Worm (Caenorhabditis elegans): ENCODE measurements around the gene K10G4.3.

Gene K10G4.3

ce11 chrV:17296443-17296842, 31.7 kb upstream of the K10G4.3 start:
- TF ChIP-seq zag-1 (tag; optimal IDR thresholded peaks at IDR 0.05) (no peak), fos-1 (tag; optimal IDR thresholded peaks at IDR 0.05) (no peak), nhr-12 (tag; optimal IDR thresholded peaks at IDR 0.05) (no peak), ceh-82 (tag; optimal IDR thresholded peaks at IDR 0.05) (no peak), elt-3 (tag; optimal IDR thresholded peaks at IDR 0.05) (no peak), mab-5 (tag; optimal IDR thresholded peaks at IDR 0.05) (no peak), ztf-1 (GFP tag; conservative IDR thresholded peaks at IDR 0.05) (no peak)

ce11 chrV:17292740-17293139, 28.0 kb upstream of the K10G4.3 start:
- TF ChIP-seq elt-3 (tag; optimal IDR thresholded peaks at IDR 0.05) (no peak), lin-39 (tag; optimal IDR thresholded peaks at IDR 0.05) (no peak), alr-1 (tag; optimal IDR thresholded peaks at IDR 0.05) (no peak), aly-2 (tag; optimal IDR thresholded peaks at IDR 0.05) (no peak), nhr-23 (tag; optimal IDR thresholded peaks at IDR 0.05) (no peak), nhr-21 (tag; optimal IDR thresholded peaks at IDR 0.05) (no peak)

- TF ChIP-seq gmeb-1 (tag; optimal IDR thresholded peaks at IDR 0.05), result no peak
- no peak for TF ChIP-seq peb-1 (tag; optimal IDR thresholded peaks at IDR 0.05)
- no peak for TF ChIP-seq ceh-16 (tag; optimal IDR thresholded peaks at IDR 0.05)
- TF ChIP-seq lin-11 (tag; optimal IDR thresholded peaks at IDR 0.05), result no peak
- TF ChIP-seq sma-9 (GFP tag; optimal IDR thresholded peaks at IDR 0.05), result no peak
- no peak for TF ChIP-seq sma-9 (tag; optimal IDR thresholded peaks at IDR 0.05)
- no peak for TF ChIP-seq ztf-4 (tag; optimal IDR thresholded peaks at IDR 0.05)
- no peak for TF ChIP-seq ztf-1 (GFP tag; conservative IDR thresholded peaks at IDR 0.05)
Observed at ce11 chrV:17284159-17284558, 19.4 kb upstream of the K10G4.3 start.

- TF ChIP-seq alr-1 (tag; optimal IDR thresholded peaks at IDR 0.05) (no peak), ama-1 (optimal IDR thresholded peaks at IDR 0.05) (no peak), nhr-77 (tag; optimal IDR thresholded peaks at IDR 0.05) (no peak), nhr-10 (tag; optimal IDR thresholded peaks at IDR 0.05) (no peak), ceh-16 (tag; optimal IDR thresholded peaks at IDR 0.05) (no peak), lin-11 (tag; optimal IDR thresholded peaks at IDR 0.05) (no peak), nhr-11 (tag; optimal IDR thresholded peaks at IDR 0.05) (no peak), nhr-25 (tag; optimal IDR thresholded peaks at IDR 0.05) (no peak), ztf-11 (tag; optimal IDR thresholded peaks at IDR 0.05) (no peak), F13H6.1 (tag; optimal IDR thresholded peaks at IDR 0.05) (no peak), dmd-4 (tag; optimal IDR thresholded peaks at IDR 0.05) (no peak), lsy-2 (tag; optimal IDR thresholded peaks at IDR 0.05) (no peak), nhr-6 (tag; optimal IDR thresholded peaks at IDR 0.05) (no peak), nhr-237 (tag; optimal IDR thresholded peaks at IDR 0.05) (no peak), ztf-4 (tag; optimal IDR thresholded peaks at IDR 0.05) (no peak)
Observed at ce11 chrV:17273249-17273648, 8.5 kb upstream of the K10G4.3 start, which contains the start of gene K10G4.10. TSS of gene K10G4.10 (plus strand) at chrV:17273549.

- no peak for TF ChIP-seq ZK546.5 (tag; optimal IDR thresholded peaks at IDR 0.05)
- TF ChIP-seq crh-2 (tag; optimal IDR thresholded peaks at IDR 0.05), result no peak
- TF ChIP-seq nhr-129 (tag; optimal IDR thresholded peaks at IDR 0.05), result no peak
- TF ChIP-seq alr-1 (tag; optimal IDR thresholded peaks at IDR 0.05), result no peak
- no peak for TF ChIP-seq nhr-25 (tag; optimal IDR thresholded peaks at IDR 0.05)
- no peak for TF ChIP-seq sma-9 (GFP tag; optimal IDR thresholded peaks at IDR 0.05)
- TF ChIP-seq sma-9 (tag; optimal IDR thresholded peaks at IDR 0.05), result no peak
- no peak for TF ChIP-seq nhr-237 (tag; optimal IDR thresholded peaks at IDR 0.05)
Observed at ce11 chrV:17272112-17272511, 7.4 kb upstream of the K10G4.3 start.

- TF ChIP-seq snpc-4 (tag; optimal IDR thresholded peaks at IDR 0.05), result no peak
- TF ChIP-seq gmeb-1 (tag; optimal IDR thresholded peaks at IDR 0.05), result no peak
- no peak for TF ChIP-seq lin-13 (GFP tag; optimal IDR thresholded peaks at IDR 0.05)
- no peak for TF ChIP-seq ama-1 (optimal IDR thresholded peaks at IDR 0.05)
- no peak for TF ChIP-seq ztf-1 (GFP tag; conservative IDR thresholded peaks at IDR 0.05)
Observed at ce11 chrV:17261385-17261784, 3.4 kb downstream of the K10G4.3 start.
